Fruit fly (Drosophila melanogaster) whole organism, pupa: ENCODE results near the gene Naxd.

Source experiments
- CG10348 ChIP-seq: fragments of 200-800 bp; sonication (Bioruptor generic); IDR thresholded peaks from 2 replicates; pipeline ENCODE4 v1.3.6; 2022; ENCODE audit warnings: missing biosample characterization, missing genetic modification characterization
- CG12605 ChIP-seq: fragments of 200-800 bp; sonication (Bioruptor generic); IDR thresholded peaks from 2 replicates; pipeline ENCODE4 v1.3.6; 2022; ENCODE audit warnings: missing biosample characterization, missing genetic modification characterization
- CG13204 ChIP-seq: fragments of 200-800 bp; sonication (Bioruptor generic); optimal IDR thresholded peaks from 2 replicates; lab custom pipeline; 2018; ENCODE audit warnings: missing biosample characterization, mild to moderate bottlenecking, missing genetic modification characterization, moderate library complexity
- CG14655 ChIP-seq: fragments of 200-800 bp; sonication (Bioruptor generic); optimal IDR thresholded peaks from 3 replicates; lab custom pipeline; 2017; ENCODE audit warnings: mild to moderate bottlenecking, missing biosample characterization, missing genetic modification reagents, missing genetic modification characterization
- CG15710 ChIP-seq: fragments of 200-800 bp; sonication (Bioruptor generic); optimal IDR thresholded peaks from 2 replicates; lab custom pipeline; 2018; ENCODE audit warnings: missing biosample characterization, mild to moderate bottlenecking, missing genetic modification characterization, moderate library complexity
- CG17806 ChIP-seq: fragments of 200-800 bp; sonication (Bioruptor generic); optimal IDR thresholded peaks from 2 replicates; lab custom pipeline; 2018; ENCODE audit warnings: missing biosample characterization, mild to moderate bottlenecking, missing genetic modification characterization, moderate library complexity
- CG32121 ChIP-seq: fragments of 200-800 bp; sonication (Bioruptor generic); IDR thresholded peaks from 2 replicates; pipeline ENCODE4 v1.3.6; 2022; ENCODE audit warnings: missing biosample characterization, missing genetic modification characterization
- CG34367 ChIP-seq: fragments of 200-800 bp; sonication (Bioruptor generic); optimal IDR thresholded peaks from 2 replicates; lab custom pipeline; 2018; ENCODE audit warnings: missing biosample characterization, mild to moderate bottlenecking, missing genetic modification characterization
- CG4496 ChIP-seq: fragments of 200-800 bp; sonication (Bioruptor generic); IDR thresholded peaks from 3 replicates; pipeline ENCODE4 v1.3.6; 2022; ENCODE audit warnings: missing biosample characterization, missing genetic modification characterization
- CG8159 ChIP-seq: fragments of 200-800 bp; sonication (Bioruptor generic); optimal IDR thresholded peaks from 3 replicates; lab custom pipeline; 2018; ENCODE audit warnings: missing biosample characterization, mild to moderate bottlenecking, missing genetic modification characterization, moderate library complexity
- CG8301 ChIP-seq: fragments of 200-800 bp; sonication (Bioruptor generic); optimal IDR thresholded peaks from 2 replicates; lab custom pipeline; 2018; ENCODE audit warnings: missing biosample characterization, mild to moderate bottlenecking, missing genetic modification characterization
- CG9948 ChIP-seq: fragments of 200-800 bp; sonication (Bioruptor generic); optimal IDR thresholded peaks from 2 replicates; lab custom pipeline; 2018; ENCODE audit warnings: missing biosample characterization, mild to moderate bottlenecking, missing genetic modification characterization, moderate library complexity
- D1 ChIP-seq: fragments of 200-800 bp; sonication (Bioruptor generic); optimal IDR thresholded peaks from 2 replicates; lab custom pipeline; 2018; ENCODE audit warnings: missing biosample characterization, mild to moderate bottlenecking, missing genetic modification characterization, moderate library complexity
- EcR ChIP-seq: fragments of 200-800 bp; sonication (Bioruptor generic); optimal IDR thresholded peaks from 3 replicates; lab custom pipeline; 2019; ENCODE audit warnings: missing biosample characterization, missing genetic modification characterization, mild to moderate bottlenecking, moderate library complexity, missing genetic modification reagents
- Ets98B ChIP-seq: fragments of 200-800 bp; sonication (Bioruptor generic); IDR thresholded peaks from 2 replicates; pipeline ENCODE4 v1.3.6; 2022; ENCODE audit warnings: missing biosample characterization, missing genetic modification characterization
- Pif1A ChIP-seq: fragments of 200-800 bp; sonication (Bioruptor generic); optimal IDR thresholded peaks from 3 replicates; lab custom pipeline; 2016; ENCODE audit warnings: missing biosample characterization, missing genetic modification characterization
- Pif1B ChIP-seq: fragments of 200-800 bp; sonication (Bioruptor generic); optimal IDR thresholded peaks from 3 replicates; lab custom pipeline; 2016; ENCODE audit warnings: missing biosample characterization, missing genetic modification characterization
- Snoo ChIP-seq: fragments of 200-800 bp; sonication (Bioruptor generic); optimal IDR thresholded peaks from 3 replicates; lab custom pipeline; 2017; ENCODE audit warnings: missing biosample characterization, mild to moderate bottlenecking, missing genetic modification characterization, inconsistent platforms
- fd96Ca ChIP-seq: fragments of 200-800 bp; sonication (Bioruptor generic); IDR thresholded peaks from 3 replicates; pipeline ENCODE4 v1.3.6; 2022; ENCODE audit warnings: missing biosample characterization, missing genetic modification characterization
- gl ChIP-seq: fragments of 200-800 bp; sonication (Bioruptor generic); optimal IDR thresholded peaks from 2 replicates; lab custom pipeline; 2018; ENCODE audit warnings: missing biosample characterization, mild to moderate bottlenecking, missing genetic modification characterization
- rn ChIP-seq: fragments of 200-800 bp; sonication (Bioruptor generic); IDR thresholded peaks from 2 replicates; pipeline ENCODE4 v1.3.6; 2022; ENCODE audit warnings: missing biosample characterization, missing genetic modification characterization

The Naxd gene

DNA sequence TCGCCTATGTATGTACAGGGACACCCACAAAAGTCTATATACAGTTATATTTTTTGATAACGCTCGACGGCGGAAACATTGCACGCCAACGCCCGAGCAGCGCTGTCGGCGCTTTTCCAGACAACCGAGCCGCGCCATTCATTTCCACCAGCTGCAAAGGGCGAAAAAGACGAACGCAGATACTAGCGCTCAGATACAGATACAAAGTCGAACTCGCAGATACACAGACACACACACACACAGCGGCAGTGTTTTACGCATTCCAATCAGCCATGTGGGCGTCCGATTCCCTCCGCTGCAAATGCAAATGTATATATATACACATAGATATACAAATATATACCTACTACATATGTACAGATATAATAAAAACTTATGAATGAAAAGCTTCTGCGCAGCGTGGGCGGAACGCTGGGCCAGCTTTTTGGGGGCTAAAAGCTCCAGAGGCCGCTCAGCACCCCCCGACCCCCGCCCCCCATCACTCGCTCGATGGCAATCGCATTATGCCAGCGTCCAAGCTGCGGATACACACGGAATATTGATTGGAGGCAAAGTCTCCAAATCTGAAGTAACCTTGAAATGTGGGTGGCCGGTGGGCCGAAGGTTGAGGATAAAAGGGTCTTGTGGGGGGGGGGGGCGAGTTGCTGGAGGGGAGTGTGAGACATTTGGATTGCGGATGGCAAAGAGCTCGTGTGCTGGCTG, 5.9 kb downstream of the Naxd start:
- TF ChIP-seq CG12605 = no peak; the same call in 1 of the 2 replicates
- TF ChIP-seq CG14655 (GFP tag; lab: Kevin White, UChicago) = no peak
- TF ChIP-seq EcR (GFP tag; lab: Kevin White, UChicago) = peak; percentile 64
- peak; percentile 15 for TF ChIP-seq CG8159 (tag; lab: Kevin White, UChicago)
- peak; percentile 39 for TF ChIP-seq Pif1B (GFP tag; lab: Kevin White, UChicago)
- peak; percentile 0 for TF ChIP-seq Snoo (tag; lab: Kevin White, UChicago)
- peak; percentile 8 for TF ChIP-seq gl (tag; lab: Kevin White, UChicago)
- peak; percentile 52; the same call in 1 of the 2 replicates for TF ChIP-seq CG32121 (GFP tag; lab: Robert Waterston, UW)
- TF ChIP-seq CG13204 (GFP tag; lab: Kevin White, UChicago) = peak; percentile 87
- TF ChIP-seq fd96Ca (GFP tag; lab: Robert Waterston, UW) = peak; percentile 37; the same call in 2 of the 3 replicates
- TF ChIP-seq CG4496 (GFP tag; lab: Robert Waterston, UW) = no peak; the same call in 2 of the 3 replicates

DNA sequence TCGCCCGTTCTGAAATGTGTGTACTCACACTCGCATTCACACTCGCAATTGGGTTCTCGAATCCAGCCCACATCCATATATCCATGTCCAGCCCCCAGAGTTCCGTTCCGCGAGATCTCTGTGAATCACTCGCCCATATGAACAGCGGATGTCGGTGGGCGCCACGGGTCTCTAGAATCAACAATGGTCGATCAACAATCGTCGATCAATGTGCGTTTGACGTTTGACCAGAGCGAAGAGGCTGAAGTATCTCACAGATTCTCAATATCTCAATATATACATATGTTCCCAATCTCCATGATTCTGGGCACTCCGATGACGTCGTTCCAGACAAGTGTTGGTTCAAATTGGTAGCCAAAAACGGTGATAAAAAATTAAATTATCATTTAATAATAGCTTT, 8.4 kb downstream of the Naxd start:
- no peak for TF ChIP-seq CG8159 (tag; lab: Kevin White, UChicago)
- no peak for TF ChIP-seq EcR (GFP tag; lab: Kevin White, UChicago)
- TF ChIP-seq CG13204 (GFP tag; lab: Kevin White, UChicago) = no peak
- TF ChIP-seq CG12605 = no peak
- TF ChIP-seq CG9948 (tag; lab: Kevin White, UChicago) = no peak
- TF ChIP-seq gl (tag; lab: Kevin White, UChicago) = no peak
- TF ChIP-seq fd96Ca (GFP tag; lab: Robert Waterston, UW) = no peak
- TF ChIP-seq CG32121 (GFP tag; lab: Robert Waterston, UW) = no peak

- TF ChIP-seq CG13204 (GFP tag; lab: Kevin White, UChicago) (peak; percentile 45), CG12605 (no peak), CG14655 (GFP tag; lab: Kevin White, UChicago) (peak; percentile 28), Pif1B (GFP tag; lab: Kevin White, UChicago) (no peak), CG9948 (tag; lab: Kevin White, UChicago) (peak; percentile 48), CG8301 (tag; lab: Kevin White, UChicago) (no peak), CG10348 (no peak), rn (GFP tag; lab: Robert Waterston, UW) (no peak), CG17806 (tag; lab: Kevin White, UChicago) (peak; percentile 42), fd96Ca (GFP tag; lab: Robert Waterston, UW) (no peak), Snoo (tag; lab: Kevin White, UChicago) (peak; percentile 28), gl (tag; lab: Kevin White, UChicago) (no peak), CG4496 (GFP tag; lab: Robert Waterston, UW) (peak; percentile 60; the same call in 1 of the 3 replicates), CG8159 (tag; lab: Kevin White, UChicago) (peak; percentile 64), CG34367 (tag; lab: Kevin White, UChicago) (no peak), CG15710 (tag; lab: Kevin White, UChicago) (peak; percentile 37)
Observed at dm6 chr3L:19087369-19088275, 9.9 kb downstream of the Naxd start.

DNA sequence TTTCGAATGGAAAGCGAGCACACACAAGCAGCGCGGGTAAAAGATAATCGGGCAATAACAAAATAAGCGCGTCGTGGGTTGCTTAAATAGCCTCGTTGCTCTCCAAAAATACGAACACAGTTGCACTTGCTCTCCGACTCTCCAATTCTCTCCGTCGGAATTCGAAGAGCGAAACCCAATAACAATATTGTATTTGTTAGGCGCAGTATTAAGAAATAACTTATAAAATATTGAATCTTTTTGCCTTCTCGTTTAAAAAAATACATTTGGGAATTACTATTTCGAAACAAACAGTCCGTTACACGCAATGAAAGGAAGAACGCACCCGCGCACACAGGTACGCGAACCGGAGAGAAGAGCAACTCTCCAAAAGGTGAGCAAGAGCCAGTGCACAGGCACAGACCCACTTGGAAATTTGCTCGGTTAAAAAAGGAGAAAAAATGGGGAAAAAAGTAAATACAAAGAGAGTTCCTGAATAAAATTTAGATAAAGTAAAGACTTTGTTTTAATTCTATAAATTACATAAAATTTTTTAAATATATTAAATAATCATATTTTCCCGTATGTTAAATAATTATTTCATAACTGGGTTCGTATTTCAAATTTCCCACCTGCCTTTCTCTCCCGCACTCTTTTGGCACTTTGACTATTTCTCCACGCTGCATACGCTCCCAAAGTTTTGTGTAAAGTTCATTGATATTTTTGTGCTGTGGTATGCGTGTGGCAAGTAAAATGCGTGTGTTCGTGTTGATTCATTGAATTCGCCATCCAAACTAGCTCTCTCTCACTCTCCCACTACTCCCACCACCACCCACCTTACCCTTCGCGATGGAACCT, 10.9 kb downstream of the Naxd start, which contains the start of gene Mkp3:
Mkp3 (minus strand) TSS at position 63 of the 837 bp plus-strand sequence.
- TF ChIP-seq CG15710 (tag; lab: Kevin White, UChicago) (peak; percentile 91), gl (tag; lab: Kevin White, UChicago) (peak; percentile 68), D1 (tag; lab: Kevin White, UChicago) (peak; percentile 79), CG8301 (tag; lab: Kevin White, UChicago) (peak; percentile 90), EcR (GFP tag; lab: Kevin White, UChicago) (peak; percentile 92), Pif1B (GFP tag; lab: Kevin White, UChicago) (peak; percentile 83), Ets98B (peak; percentile 87), CG4496 (GFP tag; lab: Robert Waterston, UW) (peak; percentile 93), fd96Ca (GFP tag; lab: Robert Waterston, UW) (peak; percentile 89), CG10348 (peak; percentile 73; the same call in 1 of the 2 replicates), Pif1A (GFP tag; lab: Kevin White, UChicago) (peak; percentile 75), CG34367 (tag; lab: Kevin White, UChicago) (peak; percentile 76), Snoo (tag; lab: Kevin White, UChicago) (peak; percentile 82), CG12605 (peak; percentile 85), CG32121 (GFP tag; lab: Robert Waterston, UW) (peak; percentile 95), CG17806 (tag; lab: Kevin White, UChicago) (peak; percentile 87), rn (GFP tag; lab: Robert Waterston, UW) (peak; percentile 81), CG9948 (tag; lab: Kevin White, UChicago) (peak; percentile 88), CG14655 (GFP tag; lab: Kevin White, UChicago) (peak; percentile 93), CG8159 (tag; lab: Kevin White, UChicago) (peak; percentile 93), CG13204 (GFP tag; lab: Kevin White, UChicago) (peak; percentile 75)
- TF ChIP-seq, all 21 proteins: peak for 21
